Worm (Caenorhabditis elegans): ENCODE data around the gene grl-9.

DNA sequence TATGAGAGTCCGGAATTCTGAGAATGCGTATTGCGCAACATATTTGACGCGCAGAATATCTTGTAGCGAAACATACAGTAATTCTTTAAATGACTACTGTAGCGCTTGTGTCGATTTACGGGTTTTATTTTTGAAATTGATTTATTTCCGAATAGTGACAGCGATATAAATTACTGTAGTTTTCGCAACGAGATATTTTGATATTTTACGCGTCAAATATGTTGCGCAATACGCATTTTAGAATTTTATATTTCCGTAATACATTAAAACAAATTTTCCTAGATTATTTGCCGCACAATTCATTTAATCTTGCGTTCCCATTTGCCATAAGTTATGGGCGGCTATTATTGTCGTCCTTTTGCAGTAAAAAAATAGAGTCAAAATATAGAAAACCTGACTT lies 26.1 kb downstream of the grl-9 start:
- TF ChIP-seq B0310.2 (tag; optimal IDR thresholded peaks at IDR 0.05): no peak
- TF ChIP-seq F13C5.2 (tag; optimal IDR thresholded peaks at IDR 0.05): no peak
